Worm (Caenorhabditis elegans) whole organism, late embryonic: ENCODE data around the gene ndab-1.
"Not testable (repeated sequence)": the region's sequence is repeated elsewhere in the genome, so short reads cannot be mapped to it uniquely, and the experiment has no call there.

ENCODE experiments used
- C08G9.2 ChIP-seq: sonication (generic microtip); optimal IDR thresholded peaks from 2 replicates; lab custom pipeline; 2016; ENCODE audit warnings: mild to moderate bottlenecking, missing genetic modification characterization, moderate library complexity, missing compliant biosample characterization
- F13H6.1 ChIP-seq: sonication (generic microtip); optimal IDR thresholded peaks from 2 replicates; lab custom pipeline; 2016; ENCODE audit warnings: missing genetic modification characterization, missing compliant biosample characterization
- K02D7.2 ChIP-seq: sonication (generic microtip); optimal IDR thresholded peaks from 2 replicates; lab custom pipeline; 2017; ENCODE audit warnings: mild to moderate bottlenecking, missing genetic modification characterization, missing compliant biosample characterization
- K09A11.1 ChIP-seq: sonication (generic microtip); optimal IDR thresholded peaks from 2 replicates; lab custom pipeline; 2017; ENCODE audit warnings: antibody characterized with exemption, mild to moderate bottlenecking, missing genetic modification characterization, missing compliant biosample characterization; ENCODE audit not compliant: insufficient read depth
- Y22D7AL.16 ChIP-seq: sonication (generic microtip); optimal IDR thresholded peaks from 2 replicates; lab custom pipeline; 2016; ENCODE audit warnings: missing genetic modification characterization, missing compliant biosample characterization
- ama-1 ChIP-seq: fragments of 150-350 bp; optimal IDR thresholded peaks from 2 replicates; lab custom pipeline; 2014
- ceh-18 ChIP-seq: sonication (generic microtip); optimal IDR thresholded peaks from 2 replicates; lab custom pipeline; 2016; ENCODE audit warnings: missing genetic modification characterization, missing compliant biosample characterization
- ceh-2 ChIP-seq: sonication (generic microtip); optimal IDR thresholded peaks from 2 replicates; lab custom pipeline; 2016; ENCODE audit warnings: missing genotype, missing genetic modification characterization, missing compliant biosample characterization
- ceh-22 ChIP-seq: sonication (generic microtip); optimal IDR thresholded peaks from 2 replicates; lab custom pipeline; 2017; ENCODE audit warnings: missing biosample characterization, missing genetic modification characterization
- ceh-31 ChIP-seq: sonication (generic microtip); optimal IDR thresholded peaks from 2 replicates; lab custom pipeline; 2016; ENCODE audit warnings: missing genetic modification characterization, missing compliant biosample characterization
- ceh-45 ChIP-seq: fragments of 200-800 bp; sonication (Bioruptor generic); IDR thresholded peaks from 2 replicates; pipeline ENCODE4 v1.3.6; 2022; ENCODE audit warnings: missing genetic modification reagents, missing genetic modification characterization, missing compliant biosample characterization
- ceh-6 ChIP-seq: fragments of 200-800 bp; sonication (Bioruptor generic); optimal IDR thresholded peaks from 2 replicates; lab custom pipeline; 2018; ENCODE audit warnings: mild to moderate bottlenecking, missing genetic modification characterization, missing compliant biosample characterization
- ceh-9 ChIP-seq: sonication (generic microtip); optimal IDR thresholded peaks from 2 replicates; lab custom pipeline; 2016; ENCODE audit warnings: mild to moderate bottlenecking, missing genetic modification characterization, inconsistent platforms, missing compliant biosample characterization
- che-1 ChIP-seq: sonication (generic microtip); optimal IDR thresholded peaks from 2 replicates; lab custom pipeline; 2016; ENCODE audit warnings: mild to moderate bottlenecking, missing genetic modification characterization, missing compliant biosample characterization
- elt-2 ChIP-seq: sonication (generic microtip); optimal IDR thresholded peaks from 2 replicates; lab custom pipeline; 2016; ENCODE audit warnings: missing genetic modification reagents, missing genetic modification characterization, missing compliant biosample characterization
- elt-4 ChIP-seq: sonication (generic microtip); optimal IDR thresholded peaks from 2 replicates; lab custom pipeline; 2016; ENCODE audit warnings: missing genetic modification characterization, missing compliant biosample characterization
- ets-4 ChIP-seq: sonication (generic microtip); optimal IDR thresholded peaks from 2 replicates; lab custom pipeline; 2016; ENCODE audit warnings: missing genetic modification characterization, missing compliant biosample characterization
- eyg-1 ChIP-seq: sonication (generic microtip); optimal IDR thresholded peaks from 2 replicates; lab custom pipeline; 2016; ENCODE audit warnings: missing genotype, missing genetic modification characterization, missing compliant biosample characterization
- fax-1 ChIP-seq: sonication (generic microtip); optimal IDR thresholded peaks from 2 replicates; lab custom pipeline; 2016; ENCODE audit warnings: missing genotype, missing genetic modification characterization, missing compliant biosample characterization
- fkh-10 ChIP-seq: fragments of 150-350 bp; optimal IDR thresholded peaks from 2 replicates; lab custom pipeline; 2014; ENCODE audit warnings: missing biosample characterization, missing genetic modification reagents, missing genetic modification characterization
- fkh-6 ChIP-seq: sonication (generic microtip); optimal IDR thresholded peaks from 2 replicates; lab custom pipeline; 2016; ENCODE audit warnings: missing genetic modification characterization, missing compliant biosample characterization
- hlh-30 ChIP-seq: sonication (generic microtip); optimal IDR thresholded peaks from 2 replicates; lab custom pipeline; 2017; ENCODE audit warnings: antibody characterized with exemption, missing genetic modification characterization, missing compliant biosample characterization; ENCODE audit not compliant: insufficient read depth
- lin-11 ChIP-seq: fragments of 200-800 bp; sonication (Bioruptor generic); optimal IDR thresholded peaks from 2 replicates; lab custom pipeline; 2018; ENCODE audit warnings: mild to moderate bottlenecking, missing genetic modification characterization, missing compliant biosample characterization
- madf-2 ChIP-seq: sonication (generic microtip); optimal IDR thresholded peaks from 2 replicates; lab custom pipeline; 2017; ENCODE audit warnings: missing genetic modification characterization, missing compliant biosample characterization
- mec-3 ChIP-seq: sonication (generic microtip); optimal IDR thresholded peaks from 2 replicates; lab custom pipeline; 2016; ENCODE audit warnings: borderline replicate concordance, missing genetic modification characterization, missing compliant biosample characterization
- nhr-11 ChIP-seq: fragments of 150-350 bp; optimal IDR thresholded peaks from 2 replicates; lab custom pipeline; 2014; ENCODE audit warnings: missing biosample characterization, missing genetic modification characterization
- odd-2 ChIP-seq: sonication (generic microtip); optimal IDR thresholded peaks from 2 replicates; lab custom pipeline; 2017; ENCODE audit warnings: antibody characterized with exemption, mild to moderate bottlenecking, missing genetic modification characterization, missing compliant biosample characterization
- pag-3 ChIP-seq: sonication (generic microtip); optimal IDR thresholded peaks from 2 replicates; lab custom pipeline; 2016; ENCODE audit warnings: missing compliant biosample characterization, missing genetic modification characterization, borderline replicate concordance
- pha-2 ChIP-seq: sonication (generic microtip); optimal IDR thresholded peaks from 2 replicates; lab custom pipeline; 2017; ENCODE audit warnings: mild to moderate bottlenecking, missing genetic modification characterization, missing compliant biosample characterization
- pha-4 ChIP-seq: fragments of 150-350 bp; optimal IDR thresholded peaks from 2 replicates; lab custom pipeline; 2018; ENCODE audit warnings: missing biosample characterization, missing genetic modification reagents, missing genetic modification characterization
- pqm-1 ChIP-seq: sonication (generic microtip); optimal IDR thresholded peaks from 2 replicates; lab custom pipeline; 2016; ENCODE audit warnings: missing genetic modification characterization, missing compliant biosample characterization
- rnt-1 ChIP-seq: sonication (generic microtip); optimal IDR thresholded peaks from 2 replicates; lab custom pipeline; 2016; ENCODE audit warnings: missing genetic modification characterization, missing compliant biosample characterization
- sox-2 ChIP-seq: fragments of 200-800 bp; sonication (Bioruptor generic); IDR thresholded peaks from 2 replicates; pipeline ENCODE4 v1.3.6; 2022; ENCODE audit warnings: missing genetic modification reagents, missing genetic modification characterization, missing compliant biosample characterization
- sox-4 ChIP-seq: sonication (generic microtip); optimal IDR thresholded peaks from 2 replicates; lab custom pipeline; 2017; ENCODE audit warnings: mild to moderate bottlenecking, missing genetic modification characterization, inconsistent platforms, missing compliant biosample characterization
- ttx-3 ChIP-seq: sonication (generic microtip); optimal IDR thresholded peaks from 2 replicates; lab custom pipeline; 2016; ENCODE audit warnings: missing genetic modification reagents, missing genetic modification characterization, missing compliant biosample characterization
- unc-42 ChIP-seq: sonication (generic microtip); optimal IDR thresholded peaks from 2 replicates; lab custom pipeline; 2016; ENCODE audit warnings: missing genotype, missing genetic modification characterization, missing compliant biosample characterization
- unc-55 ChIP-seq: sonication (generic microtip); optimal IDR thresholded peaks from 2 replicates; lab custom pipeline; 2017; ENCODE audit warnings: missing biosample characterization, missing genetic modification reagents, missing genetic modification characterization
- unc-86 ChIP-seq: sonication (generic microtip); optimal IDR thresholded peaks from 2 replicates; lab custom pipeline; 2016; ENCODE audit warnings: missing genetic modification characterization, missing compliant biosample characterization
- zip-5 ChIP-seq: sonication (generic microtip); optimal IDR thresholded peaks from 2 replicates; lab custom pipeline; 2016; ENCODE audit warnings: missing genetic modification characterization, missing compliant biosample characterization

The ndab-1 gene

DNA sequence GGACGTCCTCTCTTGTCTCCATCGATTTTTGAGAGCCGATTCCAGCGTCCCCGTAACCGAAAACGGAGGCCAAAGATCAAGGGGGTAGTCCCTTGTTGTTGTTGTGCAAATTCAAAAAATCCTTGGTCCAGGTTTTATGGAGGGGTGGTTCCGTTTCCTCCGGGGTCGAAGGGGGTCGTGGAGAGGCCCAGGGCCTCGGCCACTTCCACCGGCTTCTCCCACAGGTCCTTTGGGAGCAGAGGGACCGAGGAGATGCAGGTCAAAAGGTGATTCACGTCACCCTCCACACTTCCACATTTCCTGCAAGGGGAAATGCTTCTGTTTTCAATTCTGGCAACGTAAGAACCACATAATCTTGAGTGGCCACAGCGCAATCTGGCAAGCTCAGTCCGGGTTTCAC lies 31.8 kb downstream of the ndab-1 start, which contains the start of gene fbxb-22:
Gene fbxb-22 (minus strand): TSS at position 61 of the 400 bp plus-strand sequence.
- TF ChIP-seq ceh-6 (GFP tag; lab: Kevin White, UChicago); eyg-1; sox-4 (tag; lab: Kevin White, UChicago): not testable (repeated sequence)

DNA sequence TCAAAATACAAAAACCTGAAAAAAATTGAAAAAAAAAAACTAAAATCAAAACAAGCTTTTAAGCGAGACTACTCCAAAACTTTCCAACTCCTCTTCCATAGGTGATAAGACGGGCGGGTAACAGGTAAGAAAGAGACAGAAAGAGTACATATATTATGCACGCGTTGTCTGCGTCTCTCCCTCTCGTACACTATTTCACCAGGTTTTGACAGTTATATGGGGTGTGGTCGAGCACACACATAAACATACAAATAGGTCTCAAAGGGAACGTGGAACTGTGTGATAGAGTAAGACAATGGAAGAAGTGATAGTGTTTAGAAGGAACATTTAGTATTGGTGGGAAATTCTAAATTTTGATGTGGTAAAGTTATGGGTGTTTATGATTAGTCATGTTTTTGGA lies 34.0 kb downstream of the ndab-1 start:
- TF ChIP-seq elt-2 (tag; lab: Kevin White, UChicago) (peak; percentile 42), fkh-10 (no peak)

ce11 chrIII:11878751-11879150 lies 36.8 kb downstream of the ndab-1 start, which contains the start of gene Y56A3A.6:
Y56A3A.6 (minus strand) TSS chrIII:11878803.
- TF ChIP-seq ets-4 (tag; lab: Kevin White, UChicago) (no peak), elt-4 (tag; lab: Kevin White, UChicago) (no peak), elt-2 (tag; lab: Kevin White, UChicago) (peak; percentile 79), pha-2 (no peak), unc-55 (GFP tag; lab: Kevin White, UChicago) (no peak), ama-1 (no peak), ceh-31 (no peak), eyg-1 (no peak), pha-4 (no peak)

DNA sequence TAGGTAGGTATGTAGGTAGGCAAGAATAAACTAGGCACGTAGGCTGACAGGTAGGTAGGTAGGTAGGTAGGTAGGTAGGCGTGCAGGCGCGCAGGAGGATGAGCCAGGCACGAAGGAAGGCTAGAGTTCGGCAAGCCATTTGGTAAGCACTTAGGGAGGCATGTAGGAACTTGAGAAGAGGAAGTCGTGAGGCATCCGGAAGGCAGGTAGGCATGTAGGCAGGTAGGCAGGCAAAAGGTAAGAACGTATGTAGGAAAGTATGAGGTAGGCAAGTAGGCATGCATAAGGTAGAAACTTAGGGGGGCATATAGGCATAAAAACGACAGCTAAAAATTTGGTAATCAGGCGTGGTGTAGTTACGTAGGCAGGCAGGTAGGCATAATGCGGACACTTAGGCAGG lies 39.4 kb downstream of the ndab-1 start:
- TF ChIP-seq ceh-6 (GFP tag; lab: Kevin White, UChicago) (no peak), elt-4 (tag; lab: Kevin White, UChicago) (peak; percentile 32)

ce11 chrIII:11874242-11874641 lies 41.3 kb downstream of the ndab-1 start:
- TF ChIP-seq ceh-31: no peak
- no peak for TF ChIP-seq pha-4
- no peak for TF ChIP-seq nhr-11 (tag; lab: Kevin White, UChicago)
- no peak for TF ChIP-seq odd-2
- no peak for TF ChIP-seq fax-1 (tag; lab: Kevin White, UChicago)
- TF ChIP-seq ceh-45 (GFP tag; lab: Robert Waterston, UW): no peak
- no peak for TF ChIP-seq elt-2 (tag; lab: Kevin White, UChicago)
- TF ChIP-seq ceh-2 (tag; lab: Kevin White, UChicago): no peak
- TF ChIP-seq unc-42 (tag; lab: Kevin White, UChicago): no peak
- no peak for TF ChIP-seq rnt-1 (tag; lab: Kevin White, UChicago)
- TF ChIP-seq C08G9.2: no peak
- TF ChIP-seq lin-11 (tag; lab: Kevin White, UChicago): no peak
- no peak for TF ChIP-seq ceh-9
- TF ChIP-seq Y22D7AL.16 (tag; lab: Kevin White, UChicago): no peak
- no peak for TF ChIP-seq ets-4 (tag; lab: Kevin White, UChicago)
- TF ChIP-seq K09A11.1 (tag; lab: Kevin White, UChicago): no peak

DNA sequence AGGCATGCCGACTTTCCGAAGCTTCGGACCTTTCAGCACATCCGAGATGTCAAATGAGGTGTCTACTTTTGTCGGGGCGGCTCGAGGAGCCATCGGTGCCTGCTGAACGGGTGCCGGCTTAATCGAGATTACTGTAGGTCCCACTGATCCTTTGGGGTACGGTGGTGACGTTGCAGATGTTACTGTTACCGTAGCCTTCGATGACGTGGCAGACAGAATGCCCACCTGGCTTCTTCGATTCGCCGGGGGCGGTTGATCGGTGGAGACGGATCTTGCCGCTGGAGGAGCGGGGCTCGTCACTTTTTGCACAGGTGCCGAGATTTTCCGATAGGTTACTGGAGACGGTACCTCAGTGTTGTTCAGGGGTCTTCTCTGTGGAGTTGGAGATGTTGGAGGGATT lies 43.9 kb downstream of the ndab-1 start:
- TF ChIP-seq C08G9.2 (peak; percentile 0), ceh-31 (no peak), rnt-1 (tag; lab: Kevin White, UChicago) (no peak), fkh-10 (no peak), nhr-11 (tag; lab: Kevin White, UChicago) (no peak), madf-2 (tag; lab: Kevin White, UChicago) (no peak), Y22D7AL.16 (tag; lab: Kevin White, UChicago) (no peak), ceh-45 (GFP tag; lab: Robert Waterston, UW) (no peak)

- no peak for TF ChIP-seq K02D7.2 (tag; lab: Kevin White, UChicago)
- no peak for TF ChIP-seq nhr-11 (tag; lab: Kevin White, UChicago)
- no peak for TF ChIP-seq unc-86 (tag; lab: Kevin White, UChicago)
- TF ChIP-seq pag-3: no peak
- TF ChIP-seq ceh-18 (tag; lab: Kevin White, UChicago): peak; percentile 68
- TF ChIP-seq eyg-1: peak; percentile 45
- no peak for TF ChIP-seq K09A11.1 (tag; lab: Kevin White, UChicago)
- no peak for TF ChIP-seq che-1 (tag; lab: Kevin White, UChicago)
- no peak for TF ChIP-seq pha-4
- TF ChIP-seq sox-2 (GFP tag; lab: Robert Waterston, UW): no peak
- no peak for TF ChIP-seq fkh-10
- TF ChIP-seq F13H6.1: peak; percentile 55
- TF ChIP-seq rnt-1 (tag; lab: Kevin White, UChicago): peak; percentile 95
- peak; percentile 93 for TF ChIP-seq C08G9.2
- TF ChIP-seq ceh-22 (tag; lab: Kevin White, UChicago): no peak
- TF ChIP-seq pqm-1 (tag; lab: Kevin White, UChicago): peak; percentile 41
- peak; percentile 62 for TF ChIP-seq mec-3 (tag; lab: Kevin White, UChicago)
- TF ChIP-seq zip-5 (tag; lab: Kevin White, UChicago): peak; percentile 29
- TF ChIP-seq ttx-3: no peak
- peak; percentile 19 for TF ChIP-seq hlh-30 (tag; lab: Kevin White, UChicago)
- no peak for TF ChIP-seq fkh-6 (tag; lab: Kevin White, UChicago)
Measured at ce11 chrIII:11870009-11870408, 45.5 kb downstream of the ndab-1 start.
